Fruit fly (Drosophila melanogaster) whole organism, embryonic: ENCODE data around the gene CG14837.

Experiments
- Ada2b ChIP-seq: fragments of 200-800 bp; sonication (Bioruptor generic); IDR thresholded peaks from 2 replicates; pipeline ENCODE4 v1.3.6; 2022; ENCODE audit warnings: missing biosample characterization, missing genetic modification characterization
- Antp ChIP-seq: fragments of 200-800 bp; sonication (Bioruptor generic); optimal IDR thresholded peaks from 3 replicates; lab custom pipeline; 2016; ENCODE audit warnings: missing biosample characterization, missing genetic modification characterization
- C15 ChIP-seq: fragments of 200-800 bp; sonication (Bioruptor generic); IDR thresholded peaks from 3 replicates; pipeline ENCODE4 v1.3.6; 2022; ENCODE audit warnings: missing biosample characterization, missing genetic modification characterization
- CG10366 ChIP-seq: fragments of 200-800 bp; sonication (Bioruptor generic); IDR thresholded peaks from 2 replicates; pipeline ENCODE4 v1.3.6; 2022; ENCODE audit warnings: missing biosample characterization, missing genetic modification characterization
- CG10565 ChIP-seq: fragments of 200-800 bp; sonication (Bioruptor generic); optimal IDR thresholded peaks from 3 replicates; lab custom pipeline; 2016; ENCODE audit warnings: missing biosample characterization, mild to moderate bottlenecking, missing genetic modification characterization
- CG12236 ChIP-seq: fragments of 200-800 bp; sonication (Bioruptor generic); optimal IDR thresholded peaks from 2 replicates; lab custom pipeline; 2016; ENCODE audit warnings: missing biosample characterization, missing genetic modification characterization
- CG12659 ChIP-seq: fragments of 200-800 bp; sonication (Bioruptor generic); optimal IDR thresholded peaks from 3 replicates; lab custom pipeline; 2017; ENCODE audit warnings: mild to moderate bottlenecking, missing biosample characterization, missing genetic modification reagents, missing genetic modification characterization
- CG13894 ChIP-seq: fragments of 200-800 bp; sonication (Bioruptor generic); optimal IDR thresholded peaks from 3 replicates; lab custom pipeline; 2018; ENCODE audit warnings: missing biosample characterization, mild to moderate bottlenecking, missing genetic modification characterization, moderate library complexity
- CG15479 ChIP-seq: fragments of 200-800 bp; sonication (Bioruptor generic); optimal IDR thresholded peaks from 3 replicates; lab custom pipeline; 2019; ENCODE audit warnings: missing biosample characterization, mild to moderate bottlenecking, missing genetic modification characterization, moderate library complexity
- CG17359 ChIP-seq: fragments of 200-800 bp; sonication (Bioruptor generic); optimal IDR thresholded peaks from 3 replicates; lab custom pipeline; 2018; ENCODE audit warnings: missing biosample characterization, mild to moderate bottlenecking, missing genetic modification characterization, moderate library complexity
- CG17385 ChIP-seq: fragments of 200-800 bp; sonication (Bioruptor generic); optimal IDR thresholded peaks from 3 replicates; lab custom pipeline; 2018; ENCODE audit warnings: missing biosample characterization, mild to moderate bottlenecking, missing genetic modification characterization
- CG1832 ChIP-seq: fragments of 200-800 bp; sonication (Bioruptor generic); optimal IDR thresholded peaks from 2 replicates; lab custom pipeline; 2017; ENCODE audit warnings: missing biosample characterization, mild to moderate bottlenecking, missing genetic modification characterization, inconsistent platforms
- CG18476 ChIP-seq: fragments of 200-800 bp; sonication (Bioruptor generic); optimal IDR thresholded peaks from 2 replicates; lab custom pipeline; 2016; ENCODE audit warnings: missing biosample characterization, mild to moderate bottlenecking, missing genetic modification characterization
- CG2129 ChIP-seq: fragments of 200-800 bp; sonication (Bioruptor generic); IDR thresholded peaks from 2 replicates; pipeline ENCODE4 v1.3.6; 2022; ENCODE audit warnings: missing biosample characterization, missing genetic modification characterization; ENCODE audit not compliant: partially characterized antibody
- CG2678 ChIP-seq: fragments of 200-800 bp; sonication (Bioruptor generic); optimal IDR thresholded peaks from 3 replicates; lab custom pipeline; 2019; ENCODE audit warnings: missing biosample characterization, mild to moderate bottlenecking, missing genetic modification characterization, moderate library complexity
- CG30403 ChIP-seq: fragments of 200-800 bp; sonication (Bioruptor generic); optimal IDR thresholded peaks from 3 replicates; lab custom pipeline; 2016; ENCODE audit warnings: missing biosample characterization, missing genetic modification characterization
- CG4328 ChIP-seq: fragments of 200-800 bp; sonication (Bioruptor generic); optimal IDR thresholded peaks from 3 replicates; lab custom pipeline; 2017; ENCODE audit warnings: missing biosample characterization, missing genetic modification reagents, missing genetic modification characterization
- CG6254 ChIP-seq: fragments of 200-800 bp; sonication (Bioruptor generic); optimal IDR thresholded peaks from 3 replicates; lab custom pipeline; 2017; ENCODE audit warnings: mild to moderate bottlenecking, missing biosample characterization, missing genetic modification reagents, missing genetic modification characterization
- CG6813 ChIP-seq: fragments of 200-800 bp; sonication (Bioruptor generic); optimal IDR thresholded peaks from 2 replicates; lab custom pipeline; 2017; ENCODE audit warnings: missing biosample characterization, missing genetic modification characterization, mild to moderate bottlenecking, moderate library complexity, missing genetic modification reagents
- CG7357 ChIP-seq: fragments of 200-800 bp; sonication (Bioruptor generic); IDR thresholded peaks from 3 replicates; pipeline ENCODE4 v1.3.6; 2022; ENCODE audit warnings: missing biosample characterization, missing genetic modification characterization
- CG7745 ChIP-seq: fragments of 200-800 bp; sonication (Bioruptor generic); optimal IDR thresholded peaks from 2 replicates; lab custom pipeline; 2018; ENCODE audit warnings: missing biosample characterization, mild to moderate bottlenecking, missing genetic modification characterization, moderate library complexity
- CG7786 ChIP-seq: fragments of 200-800 bp; sonication (Bioruptor generic); optimal IDR thresholded peaks from 2 replicates; lab custom pipeline; 2016; ENCODE audit warnings: missing biosample characterization, missing genetic modification characterization
- D19A ChIP-seq: fragments of 200-800 bp; optimal IDR thresholded peaks from 3 replicates; lab custom pipeline; 2019; ENCODE audit warnings: missing biosample characterization, mild to moderate bottlenecking, missing genetic modification characterization, moderate library complexity
- Dfd ChIP-seq, 2 experiments: fragments of >200 bp; optimal IDR thresholded peaks; 2 replicates each; lab custom pipeline; 2017; ENCODE audit warnings: missing biosample characterization in 2 of 2, missing genetic modification characterization in 2 of 2
- E2f1 ChIP-seq: fragments of 200-800 bp; sonication (Bioruptor generic); IDR thresholded peaks from 2 replicates; pipeline ENCODE4 v1.3.6; 2022; ENCODE audit warnings: missing biosample characterization, missing genetic modification characterization
- Ets65A ChIP-seq: fragments of 200-800 bp; sonication (Bioruptor generic); peaks from one replicate; lab custom pipeline; 2016; ENCODE audit warnings: missing biosample characterization, missing genetic modification characterization
- Mad ChIP-seq: fragments of 200-800 bp; sonication (Bioruptor generic); optimal IDR thresholded peaks from 2 replicates; lab custom pipeline; 2016; ENCODE audit warnings: missing biosample characterization, missing genetic modification characterization
- Meics ChIP-seq: fragments of 200-800 bp; sonication (Bioruptor generic); optimal IDR thresholded peaks from 2 replicates; lab custom pipeline; 2017; ENCODE audit warnings: missing biosample characterization, mild to moderate bottlenecking, missing genetic modification characterization
- Mrtf ChIP-seq: fragments of 200-800 bp; sonication (Bioruptor generic); IDR thresholded peaks from 3 replicates; pipeline ENCODE4 v1.3.6; 2022; ENCODE audit warnings: missing biosample characterization, missing genetic modification characterization
- Nf-YB ChIP-seq: fragments of 200-800 bp; sonication (Bioruptor generic); optimal IDR thresholded peaks from 3 replicates; lab custom pipeline; 2019; ENCODE audit warnings: missing biosample characterization, mild to moderate bottlenecking, missing genetic modification characterization, moderate library complexity
- Optix ChIP-seq: fragments of 200-800 bp; sonication (Bioruptor generic); IDR thresholded peaks from 3 replicates; pipeline ENCODE4 v1.3.6; 2022; ENCODE audit warnings: missing biosample characterization, missing genetic modification characterization
- PHDP ChIP-seq: fragments of 200-800 bp; sonication (Bioruptor generic); optimal IDR thresholded peaks from 3 replicates; lab custom pipeline; 2018; ENCODE audit warnings: missing biosample characterization, mild to moderate bottlenecking, missing genetic modification characterization, moderate library complexity
- Ravus ChIP-seq: fragments of 200-800 bp; sonication (Bioruptor generic); IDR thresholded peaks from 2 replicates; pipeline ENCODE4 v1.3.6; 2022; ENCODE audit warnings: missing biosample characterization, missing genetic modification characterization
- Xrp1 ChIP-seq: fragments of 200-800 bp; sonication (Bioruptor generic); IDR thresholded peaks from 2 replicates; pipeline ENCODE4 v1.3.6; 2022; ENCODE audit warnings: missing biosample characterization, missing genetic modification characterization
- ap ChIP-seq: fragments of 200-800 bp; sonication (Bioruptor generic); IDR thresholded peaks from 2 replicates; pipeline ENCODE4 v1.3.6; 2022; ENCODE audit warnings: missing biosample characterization, missing genetic modification characterization
- bbx ChIP-seq: fragments of 200-800 bp; sonication (Bioruptor generic); IDR thresholded peaks from 2 replicates; pipeline ENCODE4 v1.3.6; 2022; ENCODE audit warnings: missing biosample characterization, missing genetic modification characterization; ENCODE audit not compliant: partially characterized antibody
- bigmax ChIP-seq: fragments of 200-800 bp; sonication (Bioruptor generic); optimal IDR thresholded peaks from 2 replicates; lab custom pipeline; 2018; ENCODE audit warnings: missing biosample characterization, mild to moderate bottlenecking, missing genetic modification characterization
- chinmo ChIP-seq: fragments of 200-800 bp; sonication (Bioruptor generic); IDR thresholded peaks from 4 replicates; pipeline ENCODE4 v1.3.6; 2022; ENCODE audit warnings: missing biosample characterization, missing genetic modification characterization; ENCODE audit not compliant: partially characterized antibody
- da ChIP-seq: fragments of 200-800 bp; sonication (Bioruptor generic); optimal IDR thresholded peaks from 2 replicates; lab custom pipeline; 2016; ENCODE audit warnings: missing biosample characterization, missing genetic modification characterization
- dm ChIP-seq: fragments of 200-800 bp; sonication (Bioruptor generic); optimal IDR thresholded peaks from 3 replicates; lab custom pipeline; 2016; ENCODE audit warnings: missing biosample characterization, missing genetic modification characterization
- dysf ChIP-seq: fragments of 200-800 bp; sonication (Bioruptor generic); IDR thresholded peaks from 3 replicates; pipeline ENCODE4 v1.3.6; 2022; ENCODE audit warnings: missing biosample characterization, missing genetic modification characterization
- gcm ChIP-seq: fragments of 200-800 bp; sonication (Bioruptor generic); optimal IDR thresholded peaks from 2 replicates; lab custom pipeline; 2019; ENCODE audit warnings: missing biosample characterization, mild to moderate bottlenecking, missing genetic modification characterization, moderate library complexity
- knrl ChIP-seq: fragments of 200-800 bp; sonication (Bioruptor generic); IDR thresholded peaks from 3 replicates; pipeline ENCODE4 v1.3.6; 2022; ENCODE audit warnings: missing biosample characterization, missing genetic modification characterization; ENCODE audit not compliant: partially characterized antibody
- nmo ChIP-seq: fragments of 200-800 bp; sonication (Bioruptor generic); optimal IDR thresholded peaks from 2 replicates; lab custom pipeline; 2018; ENCODE audit warnings: missing biosample characterization, mild to moderate bottlenecking, missing genetic modification characterization, moderate library complexity
- nom ChIP-seq: fragments of 200-800 bp; sonication (Bioruptor generic); optimal IDR thresholded peaks from 2 replicates; lab custom pipeline; 2017; ENCODE audit warnings: missing biosample characterization, missing genetic modification characterization, mild to moderate bottlenecking, moderate library complexity, missing genetic modification reagents
- p53 ChIP-seq: fragments of 200-800 bp; sonication (Bioruptor generic); optimal IDR thresholded peaks from 2 replicates; lab custom pipeline; 2016; ENCODE audit warnings: missing biosample characterization, missing genetic modification characterization
- rib ChIP-seq: fragments of 200-800 bp; sonication (Bioruptor generic); IDR thresholded peaks from 2 replicates; pipeline ENCODE4 v1.3.6; 2022; ENCODE audit warnings: missing biosample characterization, missing genetic modification characterization
- stwl ChIP-seq: fragments of 200-800 bp; sonication (Bioruptor generic); optimal IDR thresholded peaks from 3 replicates; lab custom pipeline; 2018; ENCODE audit warnings: missing biosample characterization, mild to moderate bottlenecking, missing genetic modification characterization, moderate library complexity
- z ChIP-seq: fragments of 200-800 bp; sonication (Bioruptor generic); IDR thresholded peaks from 3 replicates; pipeline ENCODE4 v1.3.6; 2022; ENCODE audit warnings: missing biosample characterization, missing genetic modification characterization
- zen2 ChIP-seq: fragments of 200-800 bp; sonication (Bioruptor generic); IDR thresholded peaks from 3 replicates; pipeline ENCODE4 v1.3.6; 2022; ENCODE audit warnings: missing biosample characterization, missing genetic modification characterization; ENCODE audit not compliant: partially characterized antibody

The CG14837 gene

DNA sequence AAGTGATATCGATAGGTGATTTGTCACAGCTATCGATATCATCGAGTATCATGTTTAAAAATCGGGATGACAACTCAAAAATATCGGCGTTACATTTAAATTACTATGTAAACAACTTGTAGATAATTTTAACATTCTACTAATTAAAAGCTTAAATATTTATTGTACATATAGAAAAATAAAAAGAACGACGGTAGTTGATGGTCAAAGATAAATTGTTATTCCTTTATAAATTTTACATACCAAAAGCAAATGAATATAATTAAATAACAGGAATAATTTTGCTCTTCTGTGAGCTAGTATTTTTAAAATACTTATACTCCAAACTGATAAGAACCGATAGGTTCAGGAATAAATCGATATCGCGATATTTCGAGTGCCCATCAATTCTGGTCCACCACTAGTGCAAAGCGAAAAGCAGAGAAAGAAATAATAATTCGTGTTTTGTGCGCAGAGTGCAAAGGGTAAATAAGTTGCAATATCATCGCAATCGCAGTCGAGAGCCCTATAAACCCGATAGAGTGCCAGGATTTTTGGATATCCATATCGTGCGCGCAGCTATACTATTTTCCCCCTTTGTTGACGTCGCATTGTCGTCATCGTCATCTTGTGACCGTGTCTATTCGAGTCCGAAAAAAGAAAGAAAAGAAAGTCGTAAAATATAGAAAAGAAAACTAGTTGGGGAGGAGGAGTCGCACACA, 31.3 kb downstream of the CG14837 start, which contains the start of gene lqf (continued):
- peak; percentile 46 for TF ChIP-seq CG12659
- TF ChIP-seq Dfd (GFP tag; optimal IDR thresholded peaks at IDR 0.05; lab: Kevin White, UChicago): no peak
- TF ChIP-seq rib (GFP tag; lab: Robert Waterston, UW): no peak
- TF ChIP-seq knrl (GFP tag; lab: Robert Waterston, UW): peak; percentile 90
- TF ChIP-seq CG17385: no peak
- no peak for TF ChIP-seq CG1832 (GFP tag; lab: Kevin White, UChicago)
- 0 out of 3 replicates have a peak, but pooled peaks have one; percentile 58 for TF ChIP-seq zen2
- TF ChIP-seq gcm (GFP tag; lab: Kevin White, UChicago): no peak
- peak; percentile 7 for TF ChIP-seq nom (GFP tag; lab: Kevin White, UChicago)
- TF ChIP-seq CG2678: peak; percentile 34
- TF ChIP-seq PHDP (tag; lab: Kevin White, UChicago): no peak
- no peak for TF ChIP-seq CG18476 (GFP tag; lab: Kevin White, UChicago)
- TF ChIP-seq CG4328 (GFP tag; lab: Kevin White, UChicago): no peak
- TF ChIP-seq nmo: peak; percentile 59
- TF ChIP-seq Ravus (GFP tag; lab: Robert Waterston, UW): no peak
- TF ChIP-seq Antp (GFP tag; lab: Kevin White, UChicago): no peak
- TF ChIP-seq Mad: no peak
- TF ChIP-seq CG7745: no peak
- no peak for TF ChIP-seq CG10366 (GFP tag; lab: Robert Waterston, UW)
- TF ChIP-seq ap (GFP tag; lab: Robert Waterston, UW): no peak
- no peak for TF ChIP-seq E2f1 (GFP tag; lab: Robert Waterston, UW)
- peak; percentile 37 for TF ChIP-seq stwl (tag; lab: Kevin White, UChicago)
- TF ChIP-seq bbx: peak; percentile 82
- no peak for TF ChIP-seq CG6254 (GFP tag; lab: Kevin White, UChicago)
- TF ChIP-seq CG7786 (GFP tag; lab: Kevin White, UChicago): no peak
- TF ChIP-seq bigmax (GFP tag; lab: Kevin White, UChicago): no peak
- peak; percentile 74; the same call in 1 of the 4 replicates for TF ChIP-seq chinmo (GFP tag; lab: Robert Waterston, UW)
- TF ChIP-seq D19A (tag; lab: Kevin White, UChicago): no peak
- TF ChIP-seq Nf-YB (GFP tag; lab: Kevin White, UChicago): no peak
- no peak for TF ChIP-seq p53 (GFP tag; lab: Kevin White, UChicago)
- no peak for TF ChIP-seq CG17359 (tag; lab: Kevin White, UChicago)
- no peak for TF ChIP-seq Ets65A (GFP tag; lab: Kevin White, UChicago)
- TF ChIP-seq Ada2b: no peak
- TF ChIP-seq da: no peak
- no peak for TF ChIP-seq Optix (GFP tag; lab: Robert Waterston, UW)
- no peak for TF ChIP-seq CG7357
- no peak for TF ChIP-seq dm
- peak; percentile 66 for TF ChIP-seq CG2129 (GFP tag; lab: Robert Waterston, UW)
- TF ChIP-seq CG10565: no peak
- no peak for TF ChIP-seq CG15479 (GFP tag; lab: Kevin White, UChicago)
- no peak for TF ChIP-seq Xrp1 (GFP tag; lab: Robert Waterston, UW)
- no peak for TF ChIP-seq CG6813 (GFP tag; lab: Kevin White, UChicago)
- no peak for TF ChIP-seq C15
- TF ChIP-seq CG12236 (GFP tag; lab: Kevin White, UChicago): no peak
- TF ChIP-seq Meics: no peak
- TF ChIP-seq z: no peak
- TF ChIP-seq Mrtf (GFP tag; lab: Robert Waterston, UW): no peak
- TF ChIP-seq CG30403 (GFP tag; lab: Kevin White, UChicago): peak; percentile 61
- TF ChIP-seq CG13894: no peak
- no peak for TF ChIP-seq dysf (GFP tag; lab: Robert Waterston, UW)
